Worm (Caenorhabditis elegans): ENCODE measurements around the gene srlf-35.

DNA sequence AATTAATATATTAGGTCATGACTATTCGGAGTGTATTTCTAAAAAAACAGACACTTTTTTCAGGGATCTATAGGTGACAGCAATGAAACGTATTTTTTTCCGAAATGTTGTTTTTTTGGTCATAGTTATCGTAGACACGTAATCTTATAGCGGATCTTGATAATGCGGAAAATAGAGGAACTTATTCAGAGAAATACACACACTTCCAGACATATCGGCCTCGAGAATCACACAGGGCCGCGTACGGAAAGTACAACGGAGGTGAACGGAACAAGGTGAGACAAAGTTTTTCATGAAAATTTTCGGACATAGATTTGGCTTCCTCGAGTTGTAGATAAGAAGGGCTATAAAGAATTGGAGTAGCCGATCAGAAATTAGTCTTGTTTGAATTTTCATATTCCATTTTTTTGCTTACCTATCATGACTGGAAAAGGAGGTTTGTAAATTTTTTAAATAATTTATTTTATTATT, 35.2 kb downstream of the srlf-35 start, which contains the start of gene nhr-155:
- TF ChIP-seq ztf-23 (GFP tag; IDR thresholded peaks at IDR 0.05) (no peak), cog-1 (tag; optimal IDR thresholded peaks at IDR 0.05) (no peak), ztf-29 (GFP tag; IDR thresholded peaks at IDR 0.05) (no peak), flt-1 (GFP tag; IDR thresholded peaks at IDR 0.05) (no peak), tab-1 (GFP tag; IDR thresholded peaks at IDR 0.05) (no peak), med-1 (GFP tag; optimal IDR thresholded peaks at IDR 0.05; ENCODE audit: insufficient read depth) (no peak)
